Fruit fly (Drosophila melanogaster) whole organism: ENCODE results near the gene CG10616.

Source experiments
- CG8478 ChIP-seq: fragments of >200 bp; optimal IDR thresholded peaks from 2 replicates; lab custom pipeline; 2018; ENCODE audit warnings: inconsistent platforms
- Dll ChIP-seq: fragments of >200 bp; optimal IDR thresholded peaks from 2 replicates; lab custom pipeline; 2017
- pan ChIP-seq: fragments of >200 bp; optimal IDR thresholded peaks from 2 replicates; lab custom pipeline; 2017
- psq ChIP-seq: fragments of >200 bp; optimal IDR thresholded peaks from 2 replicates; lab custom pipeline; 2017

DNA sequence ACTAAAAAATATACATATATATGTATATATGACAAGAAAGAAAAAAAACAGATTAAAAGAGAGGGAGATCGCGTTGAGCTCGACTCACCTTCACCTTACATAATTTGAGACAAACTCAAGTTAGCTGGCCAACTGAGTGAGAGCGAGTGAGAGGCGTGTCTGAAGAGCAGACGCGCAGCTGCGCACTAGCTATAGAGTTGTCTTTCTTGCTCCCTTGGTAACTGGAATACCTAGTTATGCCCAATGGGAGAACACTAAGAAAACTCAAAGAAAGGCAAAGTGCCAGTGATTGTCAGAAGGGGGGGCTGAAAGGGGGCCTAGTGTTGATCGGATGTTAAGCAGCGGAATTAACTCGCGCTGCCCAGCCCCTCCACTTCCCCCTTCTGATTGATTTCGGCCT lies 37.1 kb upstream of the CG10616 start:
- TF ChIP-seq Dll, result no peak
- no peak for TF ChIP-seq psq (lab: Kevin White, UChicago)
- peak; percentile 52 for TF ChIP-seq CG8478 (lab: Kevin White, UChicago)
- TF ChIP-seq pan (lab: Kevin White, UChicago), result no peak
